Comparison of ENCODE assay signal across 1 fruit fly cellular context in genomic region chr3L:1151691-1152090, dm6.
TF ChIP-seq lines count a peak whose summit lies in the region.

No protein-coding gene starts in this region.

TF ChIP-seq in whole organism, embryonic, 481 proteins besides CTCF, POLR2A, EP300 and RAD21 (continued from another document):
- TF ChIP-seq CG16815 (GFP tag; optimal IDR thresholded peaks at IDR 0.05; lab: Kevin White, UChicago) (peak; percentile 8), pita (GFP tag; optimal IDR thresholded peaks at IDR 0.05; lab: Kevin White, UChicago) (no peak), CG13287 (GFP tag; IDR thresholded peaks at IDR 0.05; lab: Robert Waterston, UW; ENCODE audit: partially characterized antibody) (no peak), CG4404 (GFP tag; IDR thresholded peaks at IDR 0.05; lab: Robert Waterston, UW) (no peak), NC2α (GFP tag; optimal IDR thresholded peaks at IDR 0.05; lab: Kevin White, UChicago) (no peak), tna (GFP tag; IDR thresholded peaks at IDR 0.05; lab: Robert Waterston, UW; ENCODE audit: partially characterized antibody) (no peak), seq (GFP tag; IDR thresholded peaks at IDR 0.05; lab: Robert Waterston, UW) (peak; percentile 59), usp (GFP tag; optimal IDR thresholded peaks at IDR 0.05; lab: Kevin White, UChicago) (no peak), sisA (GFP tag; IDR thresholded peaks at IDR 0.05; lab: Robert Waterston, UW) (peak; percentile 57; the same call in 1 of the 2 replicates), C15 (GFP tag; IDR thresholded peaks at IDR 0.05; lab: Robert Waterston, UW) (no peak), slp2 (GFP tag; optimal IDR thresholded peaks at IDR 0.05; lab: Kevin White, UChicago) (no peak), BEAF-32 (GFP tag; optimal IDR thresholded peaks at IDR 0.05; lab: Kevin White, UChicago) (no peak), Vsx1 (GFP tag; optimal IDR thresholded peaks at IDR 0.05; lab: Kevin White, UChicago) (no peak), Hand (GFP tag; optimal IDR thresholded peaks at IDR 0.05; lab: Kevin White, UChicago) (peak; percentile 5), Lhr (GFP tag; optimal IDR thresholded peaks at IDR 0.05; lab: Kevin White, UChicago) (no peak), CG1529 (GFP tag; optimal IDR thresholded peaks at IDR 0.05; lab: Kevin White, UChicago) (no peak), Mrtf (GFP tag; IDR thresholded peaks at IDR 0.05; lab: Robert Waterston, UW) (0 out of 3 replicates have a peak, but pooled peaks have one; percentile 23), Dll (GFP tag; IDR thresholded peaks at IDR 0.05; lab: Robert Waterston, UW; ENCODE audit: partially characterized antibody) (no peak), ham (GFP tag; IDR thresholded peaks at IDR 0.05; lab: Robert Waterston, UW) (0 out of 2 replicates have a peak, but pooled peaks have one; percentile 19), abd-A (tag; optimal IDR thresholded peaks at IDR 0.05; lab: Kevin White, UChicago) (no peak), repo (GFP tag; optimal IDR thresholded peaks at IDR 0.05; lab: Kevin White, UChicago) (no peak), CG3726 (GFP tag; IDR thresholded peaks at IDR 0.05; lab: Robert Waterston, UW) (0 out of 3 replicates have a peak, but pooled peaks have one; percentile 22), CG10147 (GFP tag; optimal IDR thresholded peaks at IDR 0.05; lab: Kevin White, UChicago) (peak; percentile 16), dm (GFP tag; optimal IDR thresholded peaks at IDR 0.05; lab: Kevin White, UChicago) (no peak), Hr78 (GFP tag; optimal IDR thresholded peaks at IDR 0.05; lab: Kevin White, UChicago) (no peak), Six4 (GFP tag; optimal IDR thresholded peaks at IDR 0.05; lab: Kevin White, UChicago) (peak; percentile 30), CG33213 (GFP tag; optimal IDR thresholded peaks at IDR 0.05; lab: Kevin White, UChicago) (no peak), toy (GFP tag; IDR thresholded peaks at IDR 0.05; lab: Robert Waterston, UW) (no peak), bigmax (GFP tag; optimal IDR thresholded peaks at IDR 0.05; lab: Kevin White, UChicago) (no peak), hth (optimal IDR thresholded peaks at IDR 0.05; lab: Kevin White, UChicago) (no peak), Trl (optimal IDR thresholded peaks at IDR 0.05; lab: Kevin White, UChicago) (no peak), Trl (GFP tag; optimal IDR thresholded peaks at IDR 0.05; lab: Kevin White, UChicago) (no peak), BtbVII (GFP tag; optimal IDR thresholded peaks at IDR 0.05; lab: Kevin White, UChicago) (peak; percentile 20), CG32772 (GFP tag; IDR thresholded peaks at IDR 0.05; lab: Robert Waterston, UW) (0 out of 2 replicates have a peak, but pooled peaks have one; percentile 33), D (optimal IDR thresholded peaks at IDR 0.05; lab: Kevin White, UChicago) (no peak), D (GFP tag; optimal IDR thresholded peaks at IDR 0.05; lab: Kevin White, UChicago) (no peak), odd (GFP tag; optimal IDR thresholded peaks at IDR 0.05; lab: Kevin White, UChicago) (no peak), CG15696 (tag; optimal IDR thresholded peaks at IDR 0.05; lab: Kevin White, UChicago) (no peak), CG17829 (tag; optimal IDR thresholded peaks at IDR 0.05; lab: Kevin White, UChicago) (peak; percentile 38), CG3407 (GFP tag; optimal IDR thresholded peaks at IDR 0.05; lab: Kevin White, UChicago) (no peak), tap (tag; optimal IDR thresholded peaks at IDR 0.05; lab: Kevin White, UChicago) (peak; percentile 32), Taf1 (GFP tag; IDR thresholded peaks at IDR 0.05; lab: Robert Waterston, UW) (0 out of 2 replicates have a peak, but pooled peaks have one; percentile 24), CG6765 (GFP tag; optimal IDR thresholded peaks at IDR 0.05; lab: Kevin White, UChicago) (no peak), B-H1 (GFP tag; IDR thresholded peaks at IDR 0.05; lab: Robert Waterston, UW) (peak; percentile 39; the same call in 1 of the 3 replicates), CG14710 (tag; optimal IDR thresholded peaks at IDR 0.05; lab: Kevin White, UChicago) (peak; percentile 6), Sox100B (GFP tag; optimal IDR thresholded peaks at IDR 0.05; lab: Kevin White, UChicago) (peak; percentile 23), Sry-β (GFP tag; optimal IDR thresholded peaks at IDR 0.05; lab: Kevin White, UChicago) (no peak), Dek (tag; optimal IDR thresholded peaks at IDR 0.05; lab: Kevin White, UChicago) (peak; percentile 49), Rx (GFP tag; IDR thresholded peaks at IDR 0.05; lab: Robert Waterston, UW) (peak; percentile 60), vnd (GFP tag; IDR thresholded peaks at IDR 0.05; lab: Robert Waterston, UW; ENCODE audit: partially characterized antibody) (no peak), Mes4 (GFP tag; optimal IDR thresholded peaks at IDR 0.05; lab: Kevin White, UChicago) (no peak), Blimp-1 (GFP tag; optimal IDR thresholded peaks at IDR 0.05; lab: Kevin White, UChicago) (peak; percentile 38), peb (GFP tag; IDR thresholded peaks at IDR 0.05; lab: Robert Waterston, UW) (no peak), CG18599 (GFP tag; optimal IDR thresholded peaks at IDR 0.05; lab: Kevin White, UChicago) (peak; percentile 51), Hey (tag; optimal IDR thresholded peaks at IDR 0.05; lab: Kevin White, UChicago) (no peak), Dip2 (GFP tag; IDR thresholded peaks at IDR 0.05; lab: Robert Waterston, UW) (no peak), CG10209 (GFP tag; optimal IDR thresholded peaks at IDR 0.05; lab: Kevin White, UChicago) (peak; percentile 30), Ravus (GFP tag; IDR thresholded peaks at IDR 0.05; lab: Robert Waterston, UW) (no peak), CG34422 (GFP tag; IDR thresholded peaks at IDR 0.05; lab: Robert Waterston, UW) (no peak), Fer2 (tag; optimal IDR thresholded peaks at IDR 0.05; lab: Kevin White, UChicago) (no peak), CG11247 (GFP tag; IDR thresholded peaks at IDR 0.05; lab: Robert Waterston, UW) (peak; percentile 70; the same call in 1 of the 2 replicates), Scr (GFP tag; IDR thresholded peaks at IDR 0.05; lab: Robert Waterston, UW; ENCODE audit: partially characterized antibody) (no peak), Oli (tag; optimal IDR thresholded peaks at IDR 0.05; lab: Kevin White, UChicago) (peak; percentile 52), jigr1 (GFP tag; IDR thresholded peaks at IDR 0.05; lab: Robert Waterston, UW) (no peak), CG33557 (GFP tag; optimal IDR thresholded peaks at IDR 0.05; lab: Kevin White, UChicago) (no peak)
